Fruit fly (Drosophila melanogaster): ENCODE data around the gene Ada1-2.

- TF ChIP-seq psq (optimal IDR thresholded peaks at IDR 0.05) (no peak), CG8478 (optimal IDR thresholded peaks at IDR 0.05) (no peak), usp (GFP tag; optimal IDR thresholded peaks at IDR 0.05) (no peak), EcR (GFP tag; optimal IDR thresholded peaks at IDR 0.05) (peak; percentile 96 to 98), pan (optimal IDR thresholded peaks at IDR 0.05) (no peak)
Measured at dm6 chr2L:12011682-12012655, 19.3 kb downstream of the Ada1-2 start.
